Worm (Caenorhabditis elegans) whole organism, late embryonic: ENCODE results near the gene pals-25.

Experiments used
- T23F11.4 ChIP-seq: fragments of 200-800 bp; sonication (Bioruptor generic); optimal IDR thresholded peaks from 2 replicates; lab custom pipeline; 2018; ENCODE audit warnings: mild to moderate bottlenecking, missing genetic modification characterization, missing compliant biosample characterization
- ceh-22 ChIP-seq: sonication (generic microtip); optimal IDR thresholded peaks from 2 replicates; lab custom pipeline; 2017; ENCODE audit warnings: missing biosample characterization, missing genetic modification characterization
- elt-4 ChIP-seq: sonication (generic microtip); optimal IDR thresholded peaks from 2 replicates; lab custom pipeline; 2016; ENCODE audit warnings: missing genetic modification characterization, missing compliant biosample characterization
- fkh-10 ChIP-seq: fragments of 150-350 bp; optimal IDR thresholded peaks from 2 replicates; lab custom pipeline; 2014; ENCODE audit warnings: missing biosample characterization, missing genetic modification reagents, missing genetic modification characterization
- npax-4 ChIP-seq: sonication (generic microtip); optimal IDR thresholded peaks from 2 replicates; lab custom pipeline; 2016; ENCODE audit warnings: missing genetic modification characterization, missing compliant biosample characterization
- pha-2 ChIP-seq: sonication (generic microtip); optimal IDR thresholded peaks from 2 replicates; lab custom pipeline; 2017; ENCODE audit warnings: mild to moderate bottlenecking, missing genetic modification characterization, missing compliant biosample characterization
- tbx-2 ChIP-seq: sonication (generic microtip); optimal IDR thresholded peaks from 2 replicates; lab custom pipeline; 2016; ENCODE audit warnings: missing genetic modification characterization, missing compliant biosample characterization
- tbx-7 ChIP-seq: sonication (generic microtip); optimal IDR thresholded peaks from 2 replicates; lab custom pipeline; 2016; ENCODE audit warnings: missing genotype, missing genetic modification characterization, missing compliant biosample characterization
- ttx-3 ChIP-seq: sonication (generic microtip); optimal IDR thresholded peaks from 2 replicates; lab custom pipeline; 2016; ENCODE audit warnings: missing genetic modification reagents, missing genetic modification characterization, missing compliant biosample characterization

ce11 chrIII:120199-120598 lies 14.1 kb upstream of the pals-25 start, which contains the start of gene pals-24:
- TF ChIP-seq elt-4 (tag; lab: Kevin White, UChicago), result no peak
- no peak for TF ChIP-seq fkh-10 (GFP tag; lab: Kevin White, UChicago)
- no peak for TF ChIP-seq ttx-3 (tag; lab: Kevin White, UChicago)
- TF ChIP-seq tbx-7 (tag; lab: Kevin White, UChicago), result no peak
- TF ChIP-seq npax-4 (tag; lab: Kevin White, UChicago), result no peak
- no peak for TF ChIP-seq ceh-22 (tag; lab: Kevin White, UChicago)
- no peak for TF ChIP-seq tbx-2 (tag; lab: Kevin White, UChicago)
- TF ChIP-seq pha-2 (tag; lab: Kevin White, UChicago), result no peak
- no peak for TF ChIP-seq T23F11.4 (GFP tag; lab: Kevin White, UChicago)
